Fruit fly (Drosophila melanogaster) whole organism, embryonic: ENCODE results near the gene Rpt5.

ENCODE experiments used
- Aef1 ChIP-seq: fragments of 200-800 bp; sonication (Bioruptor generic); IDR thresholded peaks from 3 replicates; pipeline ENCODE4 v1.3.6; 2022; ENCODE audit warnings: missing biosample characterization, missing genetic modification characterization
- Antp ChIP-seq: fragments of 200-800 bp; sonication (Bioruptor generic); optimal IDR thresholded peaks from 3 replicates; lab custom pipeline; 2016; ENCODE audit warnings: missing biosample characterization, missing genetic modification characterization
- BEAF-32 ChIP-seq: fragments of 200-800 bp; sonication (Bioruptor generic); optimal IDR thresholded peaks from 3 replicates; lab custom pipeline; 2017; ENCODE audit warnings: missing biosample characterization, missing genetic modification characterization, mild to moderate bottlenecking, moderate library complexity, missing genetic modification reagents
- CG10321 ChIP-seq: fragments of 200-800 bp; sonication (Bioruptor generic); IDR thresholded peaks from 2 replicates; pipeline ENCODE4 v1.3.6; 2022; ENCODE audit warnings: missing biosample characterization, missing genetic modification characterization
- CG10959 ChIP-seq: fragments of 200-800 bp; sonication (Bioruptor generic); IDR thresholded peaks from 2 replicates; pipeline ENCODE4 v1.3.6; 2022; ENCODE audit warnings: missing biosample characterization, missing genetic modification characterization
- CG12155 ChIP-seq: fragments of 200-800 bp; sonication (Bioruptor generic); optimal IDR thresholded peaks from 3 replicates; lab custom pipeline; 2016; ENCODE audit warnings: missing biosample characterization, missing genetic modification characterization
- CG13624 ChIP-seq: fragments of 200-800 bp; sonication (Bioruptor generic); optimal IDR thresholded peaks from 2 replicates; lab custom pipeline; 2016; ENCODE audit warnings: missing biosample characterization, missing genetic modification characterization
- CG14014 ChIP-seq: fragments of 200-800 bp; sonication (Bioruptor generic); IDR thresholded peaks from 2 replicates; pipeline ENCODE4 v1.3.6; 2022; ENCODE audit warnings: missing biosample characterization, missing genetic modification characterization
- CG16779 ChIP-seq: fragments of 200-800 bp; sonication (Bioruptor generic); IDR thresholded peaks from 2 replicates; pipeline ENCODE4 v1.3.6; 2022; ENCODE audit warnings: missing biosample characterization, missing genetic modification characterization
- CG17612 ChIP-seq: fragments of 200-800 bp; sonication (Bioruptor generic); IDR thresholded peaks from 2 replicates; pipeline ENCODE4 v1.3.6; 2022; ENCODE audit warnings: missing biosample characterization, missing genetic modification characterization
- CG17829 ChIP-seq: fragments of 200-800 bp; optimal IDR thresholded peaks from 2 replicates; lab custom pipeline; 2019; ENCODE audit warnings: missing biosample characterization, mild to moderate bottlenecking, missing genetic modification characterization, moderate library complexity
- CG18619 ChIP-seq: fragments of 200-800 bp; sonication (Bioruptor generic); optimal IDR thresholded peaks from 3 replicates; lab custom pipeline; 2017; ENCODE audit warnings: missing biosample characterization, mild to moderate bottlenecking, missing genetic modification characterization
- CG3407 ChIP-seq: fragments of 200-800 bp; sonication (Bioruptor generic); optimal IDR thresholded peaks from 2 replicates; lab custom pipeline; 2018; ENCODE audit warnings: missing biosample characterization, mild to moderate bottlenecking, missing genetic modification characterization
- CG3726 ChIP-seq: fragments of 200-800 bp; sonication (Bioruptor generic); IDR thresholded peaks from 3 replicates; pipeline ENCODE4, ENCODE4 v1.3.6; 2022; ENCODE audit warnings: missing biosample characterization, missing genetic modification characterization
- CG3995 ChIP-seq: fragments of 200-800 bp; sonication (Bioruptor generic); optimal IDR thresholded peaks from 3 replicates; lab custom pipeline; 2016; ENCODE audit warnings: missing biosample characterization, missing genetic modification characterization
- CG7556 ChIP-seq: fragments of 200-800 bp; sonication (Bioruptor generic); optimal IDR thresholded peaks from 2 replicates; lab custom pipeline; 2017; ENCODE audit warnings: missing biosample characterization, mild to moderate bottlenecking, missing genetic modification characterization
- CG8290 ChIP-seq, 3 experiments: fragments of 200-800 bp; sonication (Bioruptor generic); optimal IDR thresholded peaks; 2 replicates each; lab custom pipeline; 2016 to 2019; ENCODE audit warnings: missing biosample characterization in 3 of 3, missing genetic modification characterization in 3 of 3, mild to moderate bottlenecking in 2 of 3, moderate library complexity in 1 of 3
- CG9215 ChIP-seq: fragments of 200-800 bp; sonication (Bioruptor generic); IDR thresholded peaks from 2 replicates; pipeline ENCODE4 v1.3.6; 2022; ENCODE audit warnings: missing biosample characterization, missing genetic modification characterization
- CoRest ChIP-seq: fragments of 200-800 bp; sonication (Bioruptor generic); optimal IDR thresholded peaks from 3 replicates; lab custom pipeline; 2018; ENCODE audit warnings: missing biosample characterization, mild to moderate bottlenecking, missing genetic modification characterization, moderate library complexity
- D19A ChIP-seq: fragments of 200-800 bp; optimal IDR thresholded peaks from 3 replicates; lab custom pipeline; 2019; ENCODE audit warnings: missing biosample characterization, mild to moderate bottlenecking, missing genetic modification characterization, moderate library complexity
- Dek ChIP-seq: fragments of 200-800 bp; sonication (Bioruptor generic); optimal IDR thresholded peaks from 3 replicates; lab custom pipeline; 2019; ENCODE audit warnings: missing biosample characterization, mild to moderate bottlenecking, missing genetic modification characterization, moderate library complexity
- Dip2 ChIP-seq: fragments of 200-800 bp; sonication (Bioruptor generic); IDR thresholded peaks from 2 replicates; pipeline ENCODE4 v1.3.6; 2022; ENCODE audit warnings: missing biosample characterization, missing genetic modification characterization
- Drgx ChIP-seq: fragments of 200-800 bp; sonication (Bioruptor generic); IDR thresholded peaks from 2 replicates; pipeline ENCODE4 v1.3.6; 2022; ENCODE audit warnings: missing biosample characterization, missing genetic modification characterization
- E2f1 ChIP-seq: fragments of 200-800 bp; sonication (Bioruptor generic); IDR thresholded peaks from 2 replicates; pipeline ENCODE4 v1.3.6; 2022; ENCODE audit warnings: missing biosample characterization, missing genetic modification characterization
- Gug ChIP-seq: fragments of 200-800 bp; sonication (Bioruptor generic); IDR thresholded peaks from 4 replicates; pipeline ENCODE4 v1.3.6; 2022; ENCODE audit warnings: missing biosample characterization, missing genetic modification characterization
- Hr51 ChIP-seq, 2 experiments: fragments of 200-800 bp; sonication (Bioruptor generic); optimal IDR thresholded peaks; 2 replicates in 1 of 2; 3 replicates in 1 of 2; lab custom pipeline; 2016 to 2018; ENCODE audit warnings: missing biosample characterization in 2 of 2, missing genetic modification characterization in 2 of 2, mild to moderate bottlenecking in 1 of 2, moderate library complexity in 1 of 2
- Lpt ChIP-seq: fragments of >200 bp; optimal IDR thresholded peaks from 2 replicates; lab custom pipeline; 2018; ENCODE audit warnings: missing biosample characterization, missing genetic modification characterization
- Nf-YA ChIP-seq: fragments of 200-800 bp; sonication (Bioruptor generic); IDR thresholded peaks from 2 replicates; pipeline ENCODE4 v1.3.6; 2022; ENCODE audit warnings: missing biosample characterization, missing genetic modification characterization
- Rx ChIP-seq: fragments of 200-800 bp; sonication (Bioruptor generic); IDR thresholded peaks from 2 replicates; pipeline ENCODE4 v1.3.6; 2022; ENCODE audit warnings: missing biosample characterization, missing genetic modification characterization
- Sox102F ChIP-seq: fragments of 200-800 bp; sonication (Bioruptor generic); optimal IDR thresholded peaks from 2 replicates; lab custom pipeline; 2018; ENCODE audit warnings: missing biosample characterization, mild to moderate bottlenecking, missing genetic modification characterization, moderate library complexity
- Sry-δ ChIP-seq: fragments of 200-800 bp; sonication (Bioruptor generic); optimal IDR thresholded peaks from 2 replicates; lab custom pipeline; 2016; ENCODE audit warnings: missing biosample characterization, missing genetic modification characterization
- TFAM ChIP-seq: fragments of 200-800 bp; sonication (Bioruptor generic); optimal IDR thresholded peaks from 2 replicates; lab custom pipeline; 2017; ENCODE audit warnings: missing biosample characterization, missing genetic modification characterization, inconsistent platforms
- Tbp ChIP-seq: fragments of >200 bp; optimal IDR thresholded peaks from 2 replicates; lab custom pipeline; 2018; ENCODE audit warnings: missing biosample characterization, missing genetic modification characterization
- az2 ChIP-seq: fragments of 200-800 bp; sonication (Bioruptor generic); optimal IDR thresholded peaks from 3 replicates; lab custom pipeline; 2016; ENCODE audit warnings: missing biosample characterization, missing genetic modification characterization
- crp ChIP-seq, 2 experiments: fragments of 200-800 bp; sonication (Bioruptor generic); optimal IDR thresholded peaks; 2 replicates in 1 of 2; 3 replicates in 1 of 2; lab custom pipeline; 2017; ENCODE audit warnings: missing biosample characterization in 2 of 2, missing genetic modification characterization in 2 of 2, mild to moderate bottlenecking in 1 of 2, moderate library complexity in 1 of 2
- dan ChIP-seq: fragments of 200-800 bp; sonication (Bioruptor generic); IDR thresholded peaks from 2 replicates; pipeline ENCODE4 v1.3.6; 2022; ENCODE audit warnings: missing biosample characterization, missing genetic modification characterization
- ems ChIP-seq: fragments of 200-800 bp; sonication (Bioruptor generic); optimal IDR thresholded peaks from 3 replicates; lab custom pipeline; 2016; ENCODE audit warnings: missing biosample characterization, missing genetic modification characterization
- gsb ChIP-seq: fragments of 200-800 bp; sonication (Bioruptor generic); IDR thresholded peaks from 2 replicates; pipeline ENCODE4 v1.3.6; 2022; ENCODE audit warnings: missing biosample characterization, missing genetic modification characterization
- gt ChIP-seq: fragments of 200-800 bp; sonication (Bioruptor generic); IDR thresholded peaks from 2 replicates; pipeline ENCODE4 v1.3.6; 2022; ENCODE audit warnings: missing biosample characterization, missing genetic modification characterization
- kni ChIP-seq: fragments of 200-800 bp; sonication (Bioruptor generic); optimal IDR thresholded peaks from 3 replicates; lab custom pipeline; 2017; ENCODE audit warnings: mild to moderate bottlenecking, missing biosample characterization, missing genetic modification reagents, missing genetic modification characterization
- mirr ChIP-seq: fragments of 200-800 bp; sonication (Bioruptor generic); optimal IDR thresholded peaks from 3 replicates; lab custom pipeline; 2018; ENCODE audit warnings: missing biosample characterization, mild to moderate bottlenecking, missing genetic modification characterization
- nerfin-1 ChIP-seq: fragments of 200-800 bp; sonication (Bioruptor generic); optimal IDR thresholded peaks from 3 replicates; lab custom pipeline; 2019; ENCODE audit warnings: missing biosample characterization, mild to moderate bottlenecking, missing genetic modification characterization, moderate library complexity
- nom ChIP-seq: fragments of 200-800 bp; sonication (Bioruptor generic); optimal IDR thresholded peaks from 2 replicates; lab custom pipeline; 2017; ENCODE audit warnings: missing biosample characterization, missing genetic modification characterization, mild to moderate bottlenecking, moderate library complexity, missing genetic modification reagents
- odd ChIP-seq: fragments of 200-800 bp; sonication (Bioruptor generic); optimal IDR thresholded peaks from 2 replicates; lab custom pipeline; 2017; ENCODE audit warnings: missing biosample characterization, mild to moderate bottlenecking, missing genetic modification characterization
- onecut ChIP-seq: fragments of 200-800 bp; sonication (Bioruptor generic); IDR thresholded peaks from 2 replicates; pipeline ENCODE4 v1.3.6; 2022; ENCODE audit warnings: missing biosample characterization, missing genetic modification characterization
- pb ChIP-seq: fragments of 200-800 bp; sonication (Bioruptor generic); optimal IDR thresholded peaks from 3 replicates; lab custom pipeline; 2016; ENCODE audit warnings: missing biosample characterization, missing genetic modification characterization
- pnt ChIP-seq: fragments of 200-800 bp; sonication (Bioruptor generic); optimal IDR thresholded peaks from 3 replicates; lab custom pipeline; 2016; ENCODE audit warnings: missing biosample characterization, missing genetic modification characterization
- psq ChIP-seq: fragments of 200-800 bp; sonication (Bioruptor generic); optimal IDR thresholded peaks from 2 replicates; lab custom pipeline; 2017; ENCODE audit warnings: missing biosample characterization, missing genetic modification characterization
- schlank ChIP-seq: fragments of 200-800 bp; sonication (Bioruptor generic); optimal IDR thresholded peaks from 2 replicates; lab custom pipeline; 2018; ENCODE audit warnings: missing biosample characterization, mild to moderate bottlenecking, missing genetic modification characterization
- trh ChIP-seq: fragments of 200-800 bp; sonication (Bioruptor generic); optimal IDR thresholded peaks from 2 replicates; lab custom pipeline; 2016; ENCODE audit warnings: missing biosample characterization, missing genetic modification characterization
- wor ChIP-seq: fragments of 200-800 bp; sonication (Bioruptor generic); IDR thresholded peaks from 2 replicates; pipeline ENCODE4 v1.3.6; 2022; ENCODE audit warnings: missing biosample characterization, missing genetic modification characterization

Rpt5 gene

DNA sequence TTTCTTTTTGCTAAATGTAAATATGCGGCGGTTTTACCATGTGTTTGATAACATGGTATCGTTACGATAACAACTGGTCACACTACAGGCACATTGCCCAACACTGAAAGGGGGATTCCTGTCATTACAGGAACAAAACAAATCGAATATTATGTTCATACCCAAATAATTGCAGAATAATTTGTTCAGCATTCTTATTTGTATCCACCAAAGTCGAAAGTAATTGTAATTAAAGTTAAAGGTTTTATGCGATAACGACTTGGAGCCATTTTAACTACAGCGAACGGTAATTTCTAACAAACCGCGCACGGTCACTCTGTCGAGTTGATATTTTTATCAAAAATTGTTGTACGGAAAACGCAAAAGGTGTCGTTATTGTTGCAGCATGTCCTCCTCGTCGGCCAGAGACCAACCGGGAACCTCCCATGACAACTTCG, 14.8 kb downstream of the Rpt5 start, which contains the start of the genes CG10214 and CG10375 (continued):
- TF ChIP-seq ems (peak; percentile 84), wor (GFP tag; lab: Robert Waterston, UW) (peak; percentile 44; the same call in 1 of the 2 replicates), CG3407 (no peak), CG10959 (peak; percentile 23; the same call in 1 of the 2 replicates), CG8290 (GFP tag; optimal IDR thresholded peaks at IDR 0.05; lab: Kevin White, UChicago) (peak; percentile 85), CG8290 (tag; optimal IDR thresholded peaks at IDR 0.05; lab: Kevin White, UChicago) (peak; percentile 57 to 92), CG10321 (GFP tag; lab: Robert Waterston, UW) (no peak), CG18619 (GFP tag; lab: Kevin White, UChicago) (peak; percentile 53), CG3995 (GFP tag; lab: Kevin White, UChicago) (peak; percentile 72), Aef1 (GFP tag; lab: Robert Waterston, UW) (peak; percentile 26; the same call in 1 of the 3 replicates), az2 (GFP tag; lab: Kevin White, UChicago) (peak; percentile 70), CG3726 (GFP tag; lab: Robert Waterston, UW) (no peak), Tbp (GFP tag; lab: Kevin White, UChicago) (no peak), mirr (GFP tag; lab: Kevin White, UChicago) (peak; percentile 57), E2f1 (peak; percentile 71), CG12155 (GFP tag; lab: Kevin White, UChicago) (peak; percentile 82), CG16779 (GFP tag; lab: Robert Waterston, UW) (no peak), D19A (tag; lab: Kevin White, UChicago) (no peak), nom (GFP tag; lab: Kevin White, UChicago) (peak; percentile 44), dan (GFP tag; lab: Robert Waterston, UW) (no peak), CG14014 (GFP tag; lab: Robert Waterston, UW) (0 out of 2 replicates have a peak, but pooled peaks have one; percentile 40), odd (GFP tag; lab: Kevin White, UChicago) (peak; percentile 22), schlank (tag; lab: Kevin White, UChicago) (peak; percentile 30), gsb (GFP tag; lab: Robert Waterston, UW) (no peak), BEAF-32 (GFP tag; lab: Kevin White, UChicago) (peak; percentile 72), nerfin-1 (tag; lab: Kevin White, UChicago) (peak; percentile 64), trh (GFP tag; lab: Kevin White, UChicago) (peak; percentile 41), pnt (GFP tag; lab: Kevin White, UChicago) (peak; percentile 54), CoRest (tag; lab: Kevin White, UChicago) (peak; percentile 70), CG9215 (GFP tag; lab: Robert Waterston, UW) (peak; percentile 57; the same call in 1 of the 2 replicates), TFAM (no peak), Rx (GFP tag; lab: Robert Waterston, UW) (peak; percentile 59), gt (GFP tag; lab: Robert Waterston, UW) (no peak), Antp (peak; percentile 84), Gug (peak; percentile 30; the same call in 1 of the 4 replicates), onecut (GFP tag; lab: Robert Waterston, UW) (no peak), Hr51 (GFP tag; optimal IDR thresholded peaks at IDR 0.05; lab: Kevin White, UChicago) (peak in 1 of 2 experiments; percentile 68), Lpt (GFP tag; lab: Kevin White, UChicago) (no peak), crp (GFP tag; optimal IDR thresholded peaks at IDR 0.05; lab: Kevin White, UChicago) (peak in 1 of 2 experiments; percentile 78), Dip2 (GFP tag; lab: Robert Waterston, UW) (no peak), Sox102F (peak; percentile 68), Nf-YA (no peak), CG17829 (tag; lab: Kevin White, UChicago) (peak; percentile 81), psq (GFP tag; lab: Kevin White, UChicago) (peak; percentile 58), CG7556 (GFP tag; lab: Kevin White, UChicago) (peak; percentile 58), CG13624 (GFP tag; lab: Kevin White, UChicago) (peak; percentile 89), Drgx (GFP tag; lab: Robert Waterston, UW) (peak; percentile 47; the same call in 1 of the 2 replicates), Sry-δ (peak; percentile 78), Dek (tag; lab: Kevin White, UChicago) (peak; percentile 23), CG17612 (GFP tag; lab: Robert Waterston, UW) (no peak), kni (GFP tag; lab: Kevin White, UChicago) (peak; percentile 23), pb (peak; percentile 55)
